Worm (Caenorhabditis elegans): Measurements from ENCODE around the gene acr-8.

ce11 chrX:10433863-10434262 is 21.3 kb downstream of the acr-8 start:
- TF ChIP-seq elt-3 (tag; optimal IDR thresholded peaks at IDR 0.05), result no peak
- TF ChIP-seq nhr-67 (tag; optimal IDR thresholded peaks at IDR 0.05), result no peak
- TF ChIP-seq skn-1 (tag; optimal IDR thresholded peaks at IDR 0.05), result no peak

Data from whole organism, L3 larva.